Worm (Caenorhabditis elegans): Measurements from ENCODE around the gene srh-237.

- no peak for TF ChIP-seq ztf-11 (tag; optimal IDR thresholded peaks at IDR 0.05)
- no peak for TF ChIP-seq R02D3.7 (tag; optimal IDR thresholded peaks at IDR 0.05)
- TF ChIP-seq elt-2 (tag; optimal IDR thresholded peaks at IDR 0.05) = no peak
- TF ChIP-seq elt-1 (tag; optimal IDR thresholded peaks at IDR 0.05) = no peak
These were observed 2.1 kb downstream of the srh-237 start, which contains the start of gene ZK218.1 for ce11 chrV:17092262-17092661.

Measured in whole organism, L3 larva.